Worm (Caenorhabditis elegans) whole organism, L3 larva: ENCODE data around the gene deg-3.

Source experiments
- nhr-12 ChIP-seq: fragments of 150-350 bp; optimal IDR thresholded peaks from 2 replicates; lab custom pipeline; 2014; ENCODE audit warnings: missing biosample characterization, missing genetic modification characterization
- nhr-237 ChIP-seq: fragments of 150-350 bp; optimal IDR thresholded peaks from 2 replicates; lab custom pipeline; 2014; ENCODE audit warnings: missing biosample characterization, missing genetic modification characterization
- nhr-28 ChIP-seq: fragments of 150-350 bp; optimal IDR thresholded peaks from 2 replicates; lab custom pipeline; 2014; ENCODE audit warnings: missing biosample characterization, missing genetic modification characterization
- pqm-1 ChIP-seq: fragments of 150-350 bp; optimal IDR thresholded peaks from 2 replicates; lab custom pipeline; 2017; ENCODE audit warnings: missing biosample characterization, missing genetic modification characterization, inconsistent platforms
- snpc-4 ChIP-seq: fragments of 150-350 bp; optimal IDR thresholded peaks from 2 replicates; lab custom pipeline; 2014; ENCODE audit warnings: missing biosample characterization, missing genetic modification characterization
- unc-39 ChIP-seq: sonication (generic microtip); optimal IDR thresholded peaks from 4 replicates; lab custom pipeline; 2017; ENCODE audit warnings: missing biosample characterization, missing genetic modification characterization
- unc-62 ChIP-seq: fragments of 150-350 bp; sonication (generic microtip); optimal IDR thresholded peaks from 4 replicates; lab custom pipeline; 2014; ENCODE audit warnings: missing biosample characterization, missing genetic modification reagents, missing genetic modification characterization
- ztf-11 ChIP-seq: fragments of 150-350 bp; optimal IDR thresholded peaks from 2 replicates; lab custom pipeline; 2014; ENCODE audit warnings: missing biosample characterization, missing genetic modification characterization

- TF ChIP-seq pqm-1 (tag; lab: Kevin White, UChicago) (no peak), nhr-12 (tag; lab: Kevin White, UChicago) (no peak), snpc-4 (tag; lab: Kevin White, UChicago) (no peak), ztf-11 (no peak), nhr-237 (tag; lab: Kevin White, UChicago) (no peak), nhr-28 (tag; lab: Kevin White, UChicago) (no peak), unc-39 (no peak), unc-62 (GFP tag; lab: Kevin White, UChicago) (no peak)
Measured at ce11 chrV:11430823-11431222, 15.9 kb upstream of the deg-3 start.
